Worm (Caenorhabditis elegans) whole organism, L3 larva: ENCODE data around the gene sma-3.

Source experiments
- R02D3.7 ChIP-seq: fragments of 150-350 bp; optimal IDR thresholded peaks from 2 replicates; lab custom pipeline; 2014; ENCODE audit warnings: missing biosample characterization, missing genetic modification characterization
- aly-2 ChIP-seq: fragments of 150-350 bp; optimal IDR thresholded peaks from 2 replicates; lab custom pipeline; 2014; ENCODE audit warnings: missing biosample characterization, missing genetic modification characterization
- ama-1 ChIP-seq: fragments of 150-350 bp; optimal IDR thresholded peaks from 2 replicates; lab custom pipeline; 2018
- ceh-16 ChIP-seq: sonication (generic microtip); optimal IDR thresholded peaks from 2 replicates; lab custom pipeline; 2017; ENCODE audit warnings: missing biosample characterization, missing genetic modification characterization
- ceh-28 ChIP-seq: fragments of 150-350 bp; optimal IDR thresholded peaks from 2 replicates; lab custom pipeline; 2014; ENCODE audit warnings: missing biosample characterization, missing genetic modification reagents, missing genetic modification characterization
- ceh-82 ChIP-seq: fragments of 150-350 bp; optimal IDR thresholded peaks from 2 replicates; lab custom pipeline; 2014; ENCODE audit warnings: missing biosample characterization, missing genetic modification characterization
- daf-12 ChIP-seq: fragments of 150-350 bp; optimal IDR thresholded peaks from 2 replicates; lab custom pipeline; 2014; ENCODE audit warnings: missing biosample characterization, missing genetic modification reagents, missing genetic modification characterization
- egl-27 ChIP-seq: sonication (generic microtip); optimal IDR thresholded peaks from 4 replicates; lab custom pipeline; 2017; ENCODE audit warnings: missing biosample characterization, missing genetic modification reagents, missing genetic modification characterization
- egl-5 ChIP-seq: fragments of 150-350 bp; optimal IDR thresholded peaks from 2 replicates; lab custom pipeline; 2017; ENCODE audit warnings: missing biosample characterization, missing genetic modification reagents, missing genetic modification characterization, inconsistent platforms
- elt-1 ChIP-seq: fragments of 150-350 bp; optimal IDR thresholded peaks from 2 replicates; lab custom pipeline; 2014; ENCODE audit warnings: missing biosample characterization, missing genetic modification characterization
- elt-2 ChIP-seq: sonication (generic microtip); optimal IDR thresholded peaks from 2 replicates; lab custom pipeline; 2016; ENCODE audit warnings: missing genetic modification reagents, mild to moderate bottlenecking, missing genetic modification characterization, missing compliant biosample characterization
- elt-3 ChIP-seq, 3 experiments: fragments of 150-350 bp in 1 of 3; sonication (generic microtip) in 2 of 3; optimal IDR thresholded peaks; 2 replicates in 2 of 3; 4 replicates in 1 of 3; lab custom pipeline; 2014 to 2017; ENCODE audit warnings: missing biosample characterization in 3 of 3, missing genetic modification characterization in 3 of 3
- eor-1 ChIP-seq, 2 experiments: fragments of 150-350 bp; optimal IDR thresholded peaks; 2 replicates each; lab custom pipeline; 2014 to 2018; ENCODE audit warnings: missing biosample characterization in 2 of 2, missing genetic modification characterization in 2 of 2
- fkh-2 ChIP-seq: fragments of 150-350 bp; optimal IDR thresholded peaks from 2 replicates; lab custom pipeline; 2014; ENCODE audit warnings: missing biosample characterization, missing genetic modification reagents, missing genetic modification characterization
- fos-1 ChIP-seq: fragments of 150-350 bp; optimal IDR thresholded peaks from 2 replicates; lab custom pipeline; 2014; ENCODE audit warnings: missing biosample characterization, missing genetic modification characterization
- hmg-11 ChIP-seq: sonication (generic microtip); optimal IDR thresholded peaks from 2 replicates; lab custom pipeline; 2016; ENCODE audit warnings: missing genetic modification characterization, missing compliant biosample characterization
- jun-1 ChIP-seq: fragments of 150-350 bp; optimal IDR thresholded peaks from 2 replicates; lab custom pipeline; 2014; ENCODE audit warnings: missing biosample characterization, missing genetic modification reagents, missing genetic modification characterization
- lin-15B ChIP-seq: fragments of 150-350 bp; optimal IDR thresholded peaks from 2 replicates; lab custom pipeline; 2014; ENCODE audit warnings: missing biosample characterization, missing genetic modification characterization
- lin-39 ChIP-seq: fragments of 150-350 bp; optimal IDR thresholded peaks from 2 replicates; lab custom pipeline; 2018; ENCODE audit warnings: missing biosample characterization, missing genetic modification reagents, missing genetic modification characterization
- lsy-12 ChIP-seq: sonication (generic microtip); optimal IDR thresholded peaks from 2 replicates; lab custom pipeline; 2016; ENCODE audit warnings: mild to moderate bottlenecking, missing genetic modification characterization, missing compliant biosample characterization
- mdl-1 ChIP-seq: fragments of 150-350 bp; optimal IDR thresholded peaks from 2 replicates; lab custom pipeline; 2014; ENCODE audit warnings: missing biosample characterization, missing genetic modification characterization
- nfya-1 ChIP-seq: sonication (generic microtip); optimal IDR thresholded peaks from 2 replicates; lab custom pipeline; 2017; ENCODE audit warnings: missing genetic modification characterization, mild to moderate bottlenecking, missing compliant biosample characterization, antibody characterized with exemption, moderate library complexity; ENCODE audit not compliant: insufficient read depth
- nhr-11 ChIP-seq: fragments of 150-350 bp; optimal IDR thresholded peaks from 2 replicates; lab custom pipeline; 2014; ENCODE audit warnings: missing biosample characterization, missing genetic modification characterization
- nhr-23 ChIP-seq: fragments of 150-350 bp; optimal IDR thresholded peaks from 2 replicates; lab custom pipeline; 2014; ENCODE audit warnings: missing biosample characterization, missing genetic modification reagents, missing genetic modification characterization
- nhr-237 ChIP-seq: fragments of 150-350 bp; optimal IDR thresholded peaks from 2 replicates; lab custom pipeline; 2014; ENCODE audit warnings: missing biosample characterization, missing genetic modification characterization
- nhr-25 ChIP-seq: sonication (generic microtip); optimal IDR thresholded peaks from 2 replicates; lab custom pipeline; 2017; ENCODE audit warnings: missing biosample characterization, missing genetic modification characterization
- nhr-28 ChIP-seq: fragments of 150-350 bp; optimal IDR thresholded peaks from 2 replicates; lab custom pipeline; 2014; ENCODE audit warnings: missing biosample characterization, missing genetic modification characterization
- nhr-43 ChIP-seq: sonication (generic microtip); optimal IDR thresholded peaks from 2 replicates; lab custom pipeline; 2016; ENCODE audit warnings: mild to moderate bottlenecking, missing genetic modification characterization, missing compliant biosample characterization; ENCODE audit not compliant: poor library complexity, severe bottlenecking
- nhr-76 ChIP-seq: fragments of 150-350 bp; sonication (generic microtip); optimal IDR thresholded peaks from 5 replicates; lab custom pipeline; 2014; ENCODE audit warnings: missing biosample characterization, missing genetic modification characterization
- nhr-77 ChIP-seq: fragments of 150-350 bp; optimal IDR thresholded peaks from 2 replicates; lab custom pipeline; 2014; ENCODE audit warnings: missing biosample characterization, missing genetic modification characterization
- pha-4 ChIP-seq: fragments of 150-350 bp; optimal IDR thresholded peaks from 2 replicates; lab custom pipeline; 2014; ENCODE audit warnings: missing biosample characterization, missing genetic modification reagents, missing genetic modification characterization
- sea-2 ChIP-seq: fragments of 150-350 bp; sonication (generic microtip); optimal IDR thresholded peaks from 4 replicates; lab custom pipeline; 2014; ENCODE audit warnings: missing biosample characterization, missing genetic modification reagents, missing genetic modification characterization
- skn-1 ChIP-seq: fragments of 150-350 bp; optimal IDR thresholded peaks from 2 replicates; lab custom pipeline; 2014; ENCODE audit warnings: missing biosample characterization, missing genetic modification characterization
- snpc-4 ChIP-seq: fragments of 150-350 bp; optimal IDR thresholded peaks from 2 replicates; lab custom pipeline; 2014; ENCODE audit warnings: missing biosample characterization, missing genetic modification characterization
- unc-39 ChIP-seq: sonication (generic microtip); optimal IDR thresholded peaks from 4 replicates; lab custom pipeline; 2017; ENCODE audit warnings: missing biosample characterization, missing genetic modification characterization
- unc-62 ChIP-seq: fragments of 150-350 bp; sonication (generic microtip); optimal IDR thresholded peaks from 4 replicates; lab custom pipeline; 2014; ENCODE audit warnings: missing biosample characterization, missing genetic modification reagents, missing genetic modification characterization
- ztf-11 ChIP-seq: fragments of 150-350 bp; optimal IDR thresholded peaks from 2 replicates; lab custom pipeline; 2014; ENCODE audit warnings: missing biosample characterization, missing genetic modification characterization
- ztf-4 ChIP-seq: fragments of 150-350 bp; optimal IDR thresholded peaks from 2 replicates; lab custom pipeline; 2014; ENCODE audit warnings: missing biosample characterization, missing genetic modification characterization

The sma-3 gene

DNA sequence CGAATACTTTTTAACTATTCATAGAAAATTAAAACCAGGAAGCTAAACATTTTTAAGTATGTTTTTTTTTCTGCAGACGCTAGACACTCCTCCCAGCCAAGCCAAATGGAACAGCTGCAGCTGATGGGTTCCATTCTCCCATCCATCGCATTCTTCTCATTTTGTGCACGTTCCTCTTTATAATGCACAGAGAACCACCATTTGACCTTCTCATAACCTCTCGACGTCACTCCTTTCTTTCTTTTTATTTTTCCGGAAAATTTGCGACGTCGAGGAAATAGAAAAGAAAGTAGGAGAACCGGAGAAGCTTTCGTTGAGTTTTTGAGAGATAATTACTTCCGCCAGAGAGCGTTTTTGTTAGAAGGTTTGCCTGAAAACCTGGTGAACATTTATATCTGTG is 7.9 kb upstream of the sma-3 start:
- TF ChIP-seq lsy-12 (tag; lab: Kevin White, UChicago) (no peak), daf-12 (tag; lab: Kevin White, UChicago) (no peak), elt-1 (no peak), unc-39 (tag; lab: Kevin White, UChicago) (no peak), skn-1 (tag; lab: Kevin White, UChicago) (no peak), pha-4 (tag; lab: Kevin White, UChicago) (no peak), fkh-2 (tag; lab: Kevin White, UChicago) (no peak), mdl-1 (tag; lab: Kevin White, UChicago) (no peak), ama-1 (lab: Kevin White, UChicago) (peak; percentile 29), lin-39 (tag; lab: Kevin White, UChicago) (peak; percentile 18), fos-1 (tag; lab: Kevin White, UChicago) (no peak), hmg-11 (tag; lab: Kevin White, UChicago) (no peak), snpc-4 (tag; lab: Kevin White, UChicago) (no peak), R02D3.7 (no peak), ceh-82 (tag; lab: Kevin White, UChicago) (no peak), nhr-237 (no peak), ztf-4 (tag; lab: Kevin White, UChicago) (no peak), nhr-76 (tag; lab: Kevin White, UChicago) (no peak), nfya-1 (peak; percentile 33), nhr-77 (tag; lab: Kevin White, UChicago) (no peak), nhr-28 (no peak), unc-62 (GFP tag; lab: Kevin White, UChicago) (no peak), egl-5 (tag; lab: Kevin White, UChicago) (peak; percentile 37), ceh-16 (no peak), nhr-11 (tag; lab: Kevin White, UChicago) (no peak)
- TF ChIP-seq, all 47 proteins: peak for 4

DNA sequence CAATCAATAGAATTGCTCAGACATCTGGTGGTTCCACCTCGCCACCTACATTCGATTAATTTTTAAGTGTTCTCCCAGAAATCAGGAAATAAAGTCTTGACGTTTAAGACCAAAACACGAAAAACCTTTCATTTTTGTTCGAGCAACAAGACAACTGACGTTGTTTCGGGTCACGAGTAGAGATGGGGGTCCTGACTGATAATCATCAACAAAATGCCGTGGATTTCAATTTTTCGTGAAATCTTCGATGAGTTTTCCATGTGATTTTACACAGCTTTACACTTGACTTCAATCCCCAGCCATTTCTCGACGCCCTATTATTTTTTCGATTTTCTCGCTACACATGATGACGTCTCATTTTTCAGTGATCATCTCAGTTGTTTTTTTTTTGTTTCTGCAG is 7.3 kb upstream of the sma-3 start:
- TF ChIP-seq nfya-1 = peak; percentile 41
- no peak for TF ChIP-seq fos-1 (tag; lab: Kevin White, UChicago)
- peak; percentile 59 for TF ChIP-seq lin-39 (tag; lab: Kevin White, UChicago)

DNA sequence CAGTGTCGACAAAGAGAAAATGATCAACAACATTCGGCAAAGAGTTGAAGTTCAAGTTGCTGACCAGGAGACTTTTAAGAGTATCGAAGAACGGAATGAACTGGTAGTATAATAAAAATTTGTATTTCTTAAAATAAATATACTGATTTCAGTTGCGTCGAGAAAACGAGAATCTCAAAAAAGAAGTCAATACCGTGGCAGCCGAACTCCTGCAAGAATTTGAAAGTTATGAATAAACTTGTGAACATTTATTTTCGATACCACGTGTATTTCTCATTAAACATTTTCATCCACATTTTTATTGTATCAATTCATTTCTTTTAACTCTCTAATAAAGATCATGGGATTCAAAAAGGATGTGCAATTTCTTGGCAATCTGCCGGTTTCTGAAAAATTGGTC is 6.2 kb upstream of the sma-3 start, which contains the start of gene K04C2.8:
Gene K04C2.8 (plus strand): TSS at position 301 of the 400 bp plus-strand sequence.
- TF ChIP-seq ama-1 (lab: Kevin White, UChicago) = no peak
- no peak for TF ChIP-seq nhr-77 (tag; lab: Kevin White, UChicago)
- TF ChIP-seq hmg-11 (tag; lab: Kevin White, UChicago) = no peak
- TF ChIP-seq ceh-28 = no peak
- TF ChIP-seq ztf-11 (tag; lab: Kevin White, UChicago) = no peak
- TF ChIP-seq jun-1 (tag; lab: Kevin White, UChicago) = no peak
- no peak for TF ChIP-seq nhr-76 (tag; lab: Kevin White, UChicago)
- no peak for TF ChIP-seq egl-27 (tag; lab: Kevin White, UChicago)
- no peak for TF ChIP-seq unc-62 (GFP tag; lab: Kevin White, UChicago)
- no peak for TF ChIP-seq aly-2
- no peak for TF ChIP-seq nhr-25 (tag; lab: Kevin White, UChicago)
- TF ChIP-seq nhr-11 (tag; lab: Kevin White, UChicago) = no peak
- no peak for TF ChIP-seq sea-2 (GFP tag; lab: Kevin White, UChicago)
- TF ChIP-seq nhr-43 = no peak
- TF ChIP-seq fos-1 (tag; lab: Kevin White, UChicago) = no peak
- TF ChIP-seq lin-15B (tag; lab: Kevin White, UChicago) = no peak
- TF ChIP-seq nhr-28 = no peak
- no peak for TF ChIP-seq elt-3 (tag; optimal IDR thresholded peaks at IDR 0.05; lab: Kevin White, UChicago)
- TF ChIP-seq eor-1 (tag; optimal IDR thresholded peaks at IDR 0.05; lab: Kevin White, UChicago) = no peak

DNA sequence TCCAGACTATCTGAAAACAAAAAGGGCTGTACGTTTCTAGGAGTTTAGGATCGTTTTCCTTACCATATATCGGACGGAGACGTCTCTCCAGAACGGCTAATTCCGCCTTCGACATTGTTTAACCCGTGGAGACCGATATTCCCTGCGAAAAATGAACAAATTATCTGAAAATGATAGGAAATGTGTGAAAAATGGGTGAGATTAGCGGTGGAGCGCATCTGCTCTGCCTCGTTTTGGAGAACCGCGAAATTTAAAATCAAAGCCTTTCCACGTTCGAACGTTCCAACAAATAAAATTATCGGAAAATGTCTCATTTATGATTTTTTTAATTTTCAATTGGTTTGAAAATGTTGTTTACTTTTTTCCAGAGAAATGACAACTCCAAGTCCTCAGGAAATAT is 5.5 kb upstream of the sma-3 start, which contains the start of the genes cra-1 and kbp-1:
Gene cra-1 (minus strand): TSS at position 193 of the 400 bp plus-strand sequence.
Gene kbp-1 (plus strand): TSS at position 366 of the 400 bp plus-strand sequence.
- TF ChIP-seq snpc-4 (tag; lab: Kevin White, UChicago) = peak; percentile 32
- TF ChIP-seq lin-39 (tag; lab: Kevin White, UChicago) = peak; percentile 22
- no peak for TF ChIP-seq nhr-28
- TF ChIP-seq elt-1 = no peak
- no peak for TF ChIP-seq nhr-237
- TF ChIP-seq pha-4 (tag; lab: Kevin White, UChicago) = peak; percentile 52
- TF ChIP-seq skn-1 (tag; lab: Kevin White, UChicago) = peak; percentile 37
- no peak for TF ChIP-seq ceh-28
- no peak for TF ChIP-seq lsy-12 (tag; lab: Kevin White, UChicago)
- peak; percentile 34 for TF ChIP-seq lin-15B (tag; lab: Kevin White, UChicago)
- peak; percentile 30 for TF ChIP-seq nhr-23 (tag; lab: Kevin White, UChicago)
- peak; percentile 64 for TF ChIP-seq egl-5 (tag; lab: Kevin White, UChicago)
- TF ChIP-seq nhr-11 (tag; lab: Kevin White, UChicago) = no peak
- peak; percentile 52 for TF ChIP-seq nfya-1
- TF ChIP-seq elt-2 = peak; percentile 5
- TF ChIP-seq, all 47 proteins: peak for 9
